Fruit fly (Drosophila melanogaster) whole organism, wandering third instar larva: Measurements from ENCODE around the gene CG15211.

Experiments
- Abd-B ChIP-seq: fragments of >200 bp; optimal IDR thresholded peaks from 2 replicates; lab custom pipeline; 2017; ENCODE audit warnings: missing biosample characterization, missing genetic modification characterization
- CG9705 ChIP-seq: fragments of 200-800 bp; sonication (Bioruptor generic); optimal IDR thresholded peaks from 2 replicates; lab custom pipeline; 2018; ENCODE audit warnings: missing biosample characterization, mild to moderate bottlenecking, missing genetic modification characterization
- Dfd ChIP-seq: fragments of >200 bp; optimal IDR thresholded peaks from 2 replicates; lab custom pipeline; 2017; ENCODE audit warnings: missing biosample characterization, missing genetic modification characterization
- Dif ChIP-seq: fragments of 200-275, 200-300 bp; sonication (Bioruptor generic); optimal IDR thresholded peaks from 2 replicates; lab custom pipeline; 2018; ENCODE audit warnings: missing biosample characterization, missing genetic modification characterization; ENCODE audit not compliant: partially characterized antibody
- Hnf4 ChIP-seq: fragments of 200-800 bp; sonication (Bioruptor generic); optimal IDR thresholded peaks from 2 replicates; lab custom pipeline; 2016; ENCODE audit warnings: missing biosample characterization, mild to moderate bottlenecking, missing genetic modification characterization
- Hr78 ChIP-seq: fragments of >200 bp; optimal IDR thresholded peaks from 2 replicates; lab custom pipeline; 2017; ENCODE audit warnings: missing biosample characterization, missing genetic modification characterization
- Hr83 ChIP-seq: fragments of 200-300 bp; sonication (Bioruptor generic); optimal IDR thresholded peaks from 2 replicates; lab custom pipeline; 2016; ENCODE audit warnings: missing biosample characterization, mild to moderate bottlenecking, missing genetic modification characterization, moderate library complexity; ENCODE audit not compliant: poor library complexity, severe bottlenecking
- Jra ChIP-seq: sonication (Bioruptor generic); optimal IDR thresholded peaks from 2 replicates; lab custom pipeline; 2016; ENCODE audit warnings: missing biosample characterization, missing genetic modification characterization
- Myc ChIP-seq: fragments of >200 bp; optimal IDR thresholded peaks from 2 replicates; lab custom pipeline; 2017
- N ChIP-seq: fragments of >200 bp; optimal IDR thresholded peaks from 2 replicates; lab custom pipeline; 2018; ENCODE audit warnings: missing biosample characterization, missing external identifiers, missing genetic modification characterization
- OdsH ChIP-seq: fragments of 200-800 bp; sonication (Bioruptor generic); optimal IDR thresholded peaks from 2 replicates; lab custom pipeline; 2016; ENCODE audit warnings: missing biosample characterization, mild to moderate bottlenecking, missing genetic modification characterization
- Rel ChIP-seq, 2 experiments: fragments of 200-800 bp; sonication (Bioruptor generic) in 1 of 2; optimal IDR thresholded peaks; 2 replicates in 1 of 2; 3 replicates in 1 of 2; lab custom pipeline; 2016 to 2019; ENCODE audit warnings: mild to moderate bottlenecking in 2 of 2, missing biosample characterization in 2 of 2, missing genetic modification characterization in 2 of 2, moderate library complexity in 1 of 2
- Sp1 ChIP-seq: fragments of 200-800 bp; sonication (Bioruptor generic); optimal IDR thresholded peaks from 3 replicates; lab custom pipeline; 2019; ENCODE audit warnings: missing biosample characterization, mild to moderate bottlenecking, missing genetic modification characterization, moderate library complexity
- Vsx2 ChIP-seq: fragments of 200-300, 225-300 bp; sonication (Bioruptor generic); optimal IDR thresholded peaks from 2 replicates; lab custom pipeline; 2018; ENCODE audit warnings: missing biosample characterization, missing genetic modification characterization; ENCODE audit not compliant: partially characterized antibody
- br ChIP-seq: fragments of 200-800 bp; sonication (Bioruptor generic); optimal IDR thresholded peaks from 2 replicates; lab custom pipeline; 2016; ENCODE audit warnings: missing biosample characterization, missing genetic modification characterization
- brk ChIP-seq: fragments of 200-800 bp; sonication (Bioruptor generic); optimal IDR thresholded peaks from 2 replicates; lab custom pipeline; 2016; ENCODE audit warnings: missing biosample characterization, mild to moderate bottlenecking, missing genetic modification characterization
- dl ChIP-seq, 2 experiments: fragments of 175-275, 200-275 bp in 1 of 2; fragments of 200-275 bp in 1 of 2; sonication (Bioruptor generic); optimal IDR thresholded peaks; lab custom pipeline; 2018; ENCODE audit warnings: mild to moderate bottlenecking in 2 of 2, missing biosample characterization in 2 of 2, missing genetic modification characterization in 2 of 2, moderate library complexity in 2 of 2; ENCODE audit not compliant: partially characterized antibody in 2 of 2, insufficient read depth in 1 of 2
- dmrt93B ChIP-seq: fragments of 200-800 bp; sonication (Bioruptor generic); optimal IDR thresholded peaks from 2 replicates; lab custom pipeline; 2018; ENCODE audit warnings: missing biosample characterization, mild to moderate bottlenecking, missing genetic modification characterization
- ey ChIP-seq: fragments of 200-800 bp; sonication (Bioruptor generic); optimal IDR thresholded peaks from 2 replicates; lab custom pipeline; 2016; ENCODE audit warnings: missing biosample characterization, missing genetic modification characterization
- fru ChIP-seq: fragments of 200-800 bp; sonication (Bioruptor generic); optimal IDR thresholded peaks from 3 replicates; lab custom pipeline; 2016; ENCODE audit warnings: missing biosample characterization, mild to moderate bottlenecking, missing genetic modification characterization
- h ChIP-seq: fragments of 200-800 bp; sonication (Bioruptor generic); optimal IDR thresholded peaks from 3 replicates; lab custom pipeline; 2016; ENCODE audit warnings: missing biosample characterization, mild to moderate bottlenecking, missing genetic modification characterization
- jim ChIP-seq: fragments of 175-275, 200-325 bp; sonication (Bioruptor generic); optimal IDR thresholded peaks from 2 replicates; lab custom pipeline; 2016; ENCODE audit warnings: missing biosample characterization, mild to moderate bottlenecking, missing genetic modification characterization
- lola ChIP-seq: fragments of >200 bp; optimal IDR thresholded peaks from 2 replicates; lab custom pipeline; 2017; ENCODE audit warnings: missing biosample characterization, missing genetic modification characterization
- pan ChIP-seq: fragments of >200 bp; optimal IDR thresholded peaks from 2 replicates; lab custom pipeline; 2017
- psq ChIP-seq: fragments of 200-800 bp; sonication (Bioruptor generic); optimal IDR thresholded peaks from 3 replicates; lab custom pipeline; 2017; ENCODE audit warnings: missing biosample characterization, mild to moderate bottlenecking, missing genetic modification characterization, moderate library complexity
- rgr ChIP-seq: fragments of 200-800 bp; sonication (Bioruptor generic); optimal IDR thresholded peaks from 3 replicates; lab custom pipeline; 2016; ENCODE audit warnings: missing biosample characterization, mild to moderate bottlenecking, missing genetic modification characterization
- sage ChIP-seq: fragments of 200-800 bp; sonication (Bioruptor generic); optimal IDR thresholded peaks from 2 replicates; lab custom pipeline; 2016; ENCODE audit warnings: missing biosample characterization, mild to moderate bottlenecking, missing genetic modification characterization
- sv ChIP-seq: fragments of 200-800 bp; sonication (Bioruptor generic); optimal IDR thresholded peaks from 3 replicates; lab custom pipeline; 2016; ENCODE audit warnings: missing biosample characterization, missing genetic modification characterization
- tai ChIP-seq: sonication (Bioruptor generic); optimal IDR thresholded peaks from 2 replicates; lab custom pipeline; 2016; ENCODE audit warnings: missing biosample characterization, missing genetic modification characterization
- usp ChIP-seq: fragments of >200 bp; optimal IDR thresholded peaks from 2 replicates; lab custom pipeline; 2017; ENCODE audit warnings: missing biosample characterization, missing genetic modification characterization
- woc ChIP-seq: sonication (Bioruptor generic); optimal IDR thresholded peaks from 2 replicates; lab custom pipeline; 2016; ENCODE audit warnings: missing biosample characterization, mild to moderate bottlenecking, missing genetic modification characterization

CG15211 gene

dm6 chrX:10728541-10728968, 43.8 kb upstream of the CG15211 start:
- TF ChIP-seq br (GFP tag; lab: Kevin White, UChicago) (no peak), h (GFP tag; lab: Kevin White, UChicago) (no peak), Sp1 (GFP tag; lab: Kevin White, UChicago) (no peak), fru (no peak), Abd-B (GFP tag; lab: Kevin White, UChicago) (no peak), lola (GFP tag; lab: Kevin White, UChicago) (no peak), psq (no peak), Dif (GFP tag; lab: Kevin White, UChicago) (no peak), Vsx2 (GFP tag; lab: Kevin White, UChicago) (no peak), CG9705 (GFP tag; lab: Kevin White, UChicago) (no peak), pan (lab: Kevin White, UChicago) (no peak), sage (GFP tag; lab: Kevin White, UChicago) (no peak), Rel (GFP tag; optimal IDR thresholded peaks at IDR 0.05; lab: Kevin White, UChicago) (no peak), Rel (tag; optimal IDR thresholded peaks at IDR 0.05; lab: Kevin White, UChicago) (no peak), Myc (lab: Kevin White, UChicago) (no peak), Hnf4 (GFP tag; lab: Kevin White, UChicago) (no peak), Dfd (GFP tag; lab: Kevin White, UChicago) (no peak), usp (GFP tag; lab: Kevin White, UChicago) (no peak)

dm6 chrX:10729196-10729835, 43.0 kb upstream of the CG15211 start:
- TF ChIP-seq dl (GFP tag; optimal IDR thresholded peaks at IDR 0.05; lab: Kevin White, UChicago; ENCODE audit: insufficient read depth in 1 of 2, partially characterized antibody in 2 of 2) (no peak), brk (GFP tag; lab: Kevin White, UChicago) (no peak), br (GFP tag; lab: Kevin White, UChicago) (no peak), N (GFP tag; lab: Kevin White, UChicago) (no peak), sv (GFP tag; lab: Kevin White, UChicago) (no peak), lola (GFP tag; lab: Kevin White, UChicago) (no peak), ey (GFP tag; lab: Kevin White, UChicago) (no peak), OdsH (no peak), usp (GFP tag; lab: Kevin White, UChicago) (no peak)

dm6 chrX:10729921-10730873, 42.1 kb upstream of the CG15211 start:
- TF ChIP-seq rgr (no peak), psq (peak; percentile 27)

dm6 chrX:10731357-10731756, 41.0 kb upstream of the CG15211 start:
- TF ChIP-seq brk (GFP tag; lab: Kevin White, UChicago) (no peak), Rel (GFP tag; optimal IDR thresholded peaks at IDR 0.05; lab: Kevin White, UChicago) (no peak), Rel (tag; optimal IDR thresholded peaks at IDR 0.05; lab: Kevin White, UChicago) (no peak), CG9705 (GFP tag; lab: Kevin White, UChicago) (no peak), jim (no peak), Myc (lab: Kevin White, UChicago) (no peak), Hr83 (no peak), dmrt93B (GFP tag; lab: Kevin White, UChicago) (no peak), psq (no peak), Jra (GFP tag; lab: Kevin White, UChicago) (no peak), sv (GFP tag; lab: Kevin White, UChicago) (no peak), Sp1 (GFP tag; lab: Kevin White, UChicago) (no peak), OdsH (no peak), tai (GFP tag; lab: Kevin White, UChicago) (no peak), Hr78 (GFP tag; lab: Kevin White, UChicago) (no peak), woc (no peak), Hnf4 (GFP tag; lab: Kevin White, UChicago) (no peak)
- TF ChIP-seq, all 38 proteins: peak for 0
